Worm (Caenorhabditis elegans): ENCODE data around the gene acs-17.

acs-17 gene

DNA sequence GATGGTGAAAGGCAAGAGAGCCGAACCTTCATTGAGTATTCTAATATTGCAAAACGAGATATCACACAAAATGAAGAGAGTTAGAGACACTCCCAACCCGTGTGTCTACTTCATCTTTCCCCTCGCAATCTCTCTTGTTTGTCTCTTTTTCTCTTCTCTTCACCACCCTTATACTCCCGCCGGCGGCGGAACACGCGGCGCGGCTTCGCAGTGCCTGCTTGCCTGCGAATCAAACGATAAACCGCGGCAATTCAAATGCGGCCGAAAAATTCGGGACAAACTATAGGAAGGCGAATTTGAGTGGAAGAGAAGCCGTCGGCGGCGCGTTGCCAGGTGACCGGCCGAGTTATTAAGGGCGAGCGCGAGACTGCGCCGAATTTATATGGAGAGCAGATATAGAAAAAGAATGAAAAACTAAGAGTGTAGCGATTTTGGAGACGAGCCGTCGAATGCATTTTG lies 40.3 kb upstream of the acs-17 start, which contains the start of gene klp-13 (continued):
- TF ChIP-seq nhr-42 (GFP tag; IDR thresholded peaks at IDR 0.05) (peak; percentile 46; the same call in 1 of the 2 replicates), fkh-10 (GFP tag; optimal IDR thresholded peaks at IDR 0.05) (peak; percentile 93), mdl-1 (tag; optimal IDR thresholded peaks at IDR 0.05) (peak; percentile 12 to 92), T26A8.4 (GFP tag; IDR thresholded peaks at IDR 0.05) (peak; percentile 56; the same call in 1 of the 2 replicates), fos-1 (tag; optimal IDR thresholded peaks at IDR 0.05) (no peak), nhr-76 (tag; optimal IDR thresholded peaks at IDR 0.05) (no peak), hlh-30 (tag; optimal IDR thresholded peaks at IDR 0.05; ENCODE audit: insufficient read depth) (peak; percentile 96), mdt-29 (GFP tag; IDR thresholded peaks at IDR 0.05) (no peak), madf-5 (GFP tag; IDR thresholded peaks at IDR 0.05) (no peak), Y5F2A.4 (GFP tag; optimal IDR thresholded peaks at IDR 0.05) (no peak), dmd-6 (GFP tag; IDR thresholded peaks at IDR 0.05) (peak; percentile 81), mxl-2 (GFP tag; conservative IDR thresholded peaks at IDR 0.05) (no peak), Y48G9A.11 (GFP tag; IDR thresholded peaks at IDR 0.05) (no peak), snpc-4 (tag; optimal IDR thresholded peaks at IDR 0.05) (no peak), lin-15B (tag; optimal IDR thresholded peaks at IDR 0.05) (no peak), zfp-3 (GFP tag; conservative IDR thresholded peaks at IDR 0.05) (no peak), daf-8 (GFP tag; IDR thresholded peaks at IDR 0.05) (no peak), duxl-1 (tag; optimal IDR thresholded peaks at IDR 0.05; ENCODE audit: poor library complexity) (peak; percentile 39), ZK546.5 (tag; optimal IDR thresholded peaks at IDR 0.05) (peak in 1 of 2 experiments; percentile 86), lin-13 (GFP tag; optimal IDR thresholded peaks at IDR 0.05) (peak; percentile 85), zfp-2 (tag; optimal IDR thresholded peaks at IDR 0.05) (peak; percentile 60), nhr-111 (GFP tag; optimal IDR thresholded peaks at IDR 0.05) (no peak), jun-1 (tag; optimal IDR thresholded peaks at IDR 0.05) (peak; percentile 68), ceh-32 (tag; optimal IDR thresholded peaks at IDR 0.05; ENCODE audit: poor library complexity) (no peak), tag-97 (GFP tag; IDR thresholded peaks at IDR 0.05) (no peak), dmd-8 (GFP tag; IDR thresholded peaks at IDR 0.05) (no peak), saeg-2 (GFP tag; IDR thresholded peaks at IDR 0.05) (0 out of 2 replicates have a peak, but pooled peaks have one; percentile 28), Y75B8A.6 (GFP tag; IDR thresholded peaks at IDR 0.05) (no peak), ama-1 (optimal IDR thresholded peaks at IDR 0.05) (no peak), ceh-44 (GFP tag; IDR thresholded peaks at IDR 0.05) (no peak), aha-1 (tag) (peak; percentile 83), hlh-11 (tag; optimal IDR thresholded peaks at IDR 0.05) (peak; percentile 90), gei-8 (GFP tag; optimal IDR thresholded peaks at IDR 0.05) (no peak), Y105C5A.15 (GFP tag; IDR thresholded peaks at IDR 0.05) (no peak), F44E2.7 (GFP tag; IDR thresholded peaks at IDR 0.05) (no peak), nhr-77 (tag; optimal IDR thresholded peaks at IDR 0.05) (peak; percentile 58), hmg-1.1 (GFP tag; IDR thresholded peaks at IDR 0.05) (peak; percentile 89), zag-1 (tag; optimal IDR thresholded peaks at IDR 0.05) (peak; percentile 2), lin-39 (tag; optimal IDR thresholded peaks at IDR 0.05) (no peak), pqm-1 (tag; optimal IDR thresholded peaks at IDR 0.05) (peak; percentile 21), ZK337.2 (GFP tag; IDR thresholded peaks at IDR 0.05) (no peak), skn-1 (tag; optimal IDR thresholded peaks at IDR 0.05) (no peak), snpc-1.2 (GFP tag; IDR thresholded peaks at IDR 0.05) (no peak), unc-39 (tag; optimal IDR thresholded peaks at IDR 0.05) (no peak), tra-1 (GFP tag; IDR thresholded peaks at IDR 0.05) (no peak), nhr-6 (tag; optimal IDR thresholded peaks at IDR 0.05) (peak; percentile 84), spr-3 (GFP tag; optimal IDR thresholded peaks at IDR 0.05) (no peak), ceh-20 (GFP tag; IDR thresholded peaks at IDR 0.05) (peak; percentile 66; the same call in 1 of the 2 replicates), lin-1 (GFP tag; IDR thresholded peaks at IDR 0.05) (0 out of 2 replicates have a peak, but pooled peaks have one; percentile 27), sdz-12 (GFP tag; optimal IDR thresholded peaks at IDR 0.05) (no peak), ceh-28 (tag; optimal IDR thresholded peaks at IDR 0.05) (no peak), hif-1 (tag; optimal IDR thresholded peaks at IDR 0.05) (peak in 1 of 2 experiments; percentile 86)

Data from whole organism, L4 larva.